Worm (Caenorhabditis elegans): ENCODE measurements around the gene T27A10.6.
A peak's percentile ranks its signal among the peaks of the same experiment; 100 is the strongest.

The T27A10.6 gene

DNA sequence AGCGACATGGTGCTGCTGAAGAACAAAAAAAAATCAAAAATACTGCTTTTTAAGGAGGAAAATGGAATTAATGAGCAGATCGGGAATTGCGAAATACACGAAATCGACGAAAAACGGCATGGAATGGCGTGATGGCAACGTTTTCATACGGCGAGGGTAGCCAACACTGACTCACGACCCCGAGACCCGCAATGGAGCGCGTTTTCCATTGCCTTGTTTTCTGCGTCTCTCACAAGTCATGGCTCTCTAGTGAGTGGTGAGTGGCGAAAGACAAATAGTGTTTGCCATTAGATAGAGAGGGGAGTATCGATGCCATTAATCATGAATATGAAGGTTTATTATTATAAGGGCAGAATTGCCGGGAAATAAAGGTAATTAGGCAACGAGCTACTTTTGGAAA lies 9.6 kb upstream of the T27A10.6 start, which contains the start of gene C18B2.4 (continued):
- no peak for TF ChIP-seq lir-3 (tag; optimal IDR thresholded peaks at IDR 0.05; ENCODE audit: poor library complexity)
- TF ChIP-seq Y116A8C.19 (tag; optimal IDR thresholded peaks at IDR 0.05; ENCODE audit: borderline replicate concordance), result no peak
- TF ChIP-seq egl-27 (tag; optimal IDR thresholded peaks at IDR 0.05), result no peak
- TF ChIP-seq jun-1 (tag; optimal IDR thresholded peaks at IDR 0.05), result peak; percentile 77
- TF ChIP-seq nhr-11 (tag; optimal IDR thresholded peaks at IDR 0.05), result no peak
- peak; percentile 48 for TF ChIP-seq F16B12.6 (tag; optimal IDR thresholded peaks at IDR 0.05)
- TF ChIP-seq zip-4 (GFP tag; optimal IDR thresholded peaks at IDR 0.05), result peak; percentile 51
- peak; percentile 48 for TF ChIP-seq egl-13 (tag; optimal IDR thresholded peaks at IDR 0.05)
- TF ChIP-seq lsy-2 (tag; optimal IDR thresholded peaks at IDR 0.05), result peak; percentile 25 to 74
- no peak for TF ChIP-seq sox-4 (tag; optimal IDR thresholded peaks at IDR 0.05)
- TF ChIP-seq mef-2 (tag; optimal IDR thresholded peaks at IDR 0.05), result no peak
- peak; percentile 59 for TF ChIP-seq nhr-19 (GFP tag; conservative IDR thresholded peaks at IDR 0.05)
- peak; percentile 45 to 82 (median 67) for TF ChIP-seq ceh-82 (tag; optimal IDR thresholded peaks at IDR 0.05)
- peak; percentile 69 for TF ChIP-seq mep-1 (tag; optimal IDR thresholded peaks at IDR 0.05)
- no peak for TF ChIP-seq ztf-4 (tag; optimal IDR thresholded peaks at IDR 0.05)
- TF ChIP-seq nhr-84 (tag; optimal IDR thresholded peaks at IDR 0.05), result no peak
- no peak for TF ChIP-seq nhr-85 (tag)
- no peak for TF ChIP-seq ceh-88 (GFP tag; IDR thresholded peaks at IDR 0.05)
- TF ChIP-seq mab-9 (GFP tag; IDR thresholded peaks at IDR 0.05), result no peak
- peak; percentile 68 for TF ChIP-seq nhr-47 (tag; optimal IDR thresholded peaks at IDR 0.05)
- peak; percentile 15 for TF ChIP-seq nhr-237 (tag; optimal IDR thresholded peaks at IDR 0.05)
- TF ChIP-seq unc-30 (tag; optimal IDR thresholded peaks at IDR 0.05), result no peak
- peak; percentile 91 for TF ChIP-seq pag-3 (tag; optimal IDR thresholded peaks at IDR 0.05; ENCODE audit: borderline replicate concordance, insufficient read depth)
- TF ChIP-seq ets-5 (GFP tag; IDR thresholded peaks at IDR 0.05), result no peak
- TF ChIP-seq ama-1 (optimal IDR thresholded peaks at IDR 0.05), result no peak
- peak; percentile 23 for TF ChIP-seq irx-1 (tag; optimal IDR thresholded peaks at IDR 0.05)
- TF ChIP-seq ztf-11 (tag; optimal IDR thresholded peaks at IDR 0.05), result peak in 1 of 2 experiments; percentile 4
- TF ChIP-seq pax-3 (tag; optimal IDR thresholded peaks at IDR 0.05), result no peak
- peak; percentile 57 for TF ChIP-seq fos-1 (tag; optimal IDR thresholded peaks at IDR 0.05)
- no peak for TF ChIP-seq hlh-4 (tag; optimal IDR thresholded peaks at IDR 0.05)
- TF ChIP-seq rnt-1 (tag; optimal IDR thresholded peaks at IDR 0.05), result peak; percentile 67
- peak; percentile 70 for TF ChIP-seq xbp-1 (tag; optimal IDR thresholded peaks at IDR 0.05)
- no peak for TF ChIP-seq fkh-4 (tag; optimal IDR thresholded peaks at IDR 0.05; ENCODE audit: borderline replicate concordance)
- TF ChIP-seq unc-62 (GFP tag; optimal IDR thresholded peaks at IDR 0.05), result no peak
- peak; percentile 43 for TF ChIP-seq lin-15B (tag; optimal IDR thresholded peaks at IDR 0.05)
- peak; percentile 45 to 79 for TF ChIP-seq lin-35 (GFP tag; optimal IDR thresholded peaks at IDR 0.05)
- TF ChIP-seq fkh-8 (tag; optimal IDR thresholded peaks at IDR 0.05), result peak; percentile 74
- no peak for TF ChIP-seq nhr-90 (tag; optimal IDR thresholded peaks at IDR 0.05; ENCODE audit: poor library complexity)
- TF ChIP-seq C16A3.4 (tag; optimal IDR thresholded peaks at IDR 0.05), result peak; percentile 80
- no peak for TF ChIP-seq hlh-17 (GFP tag; optimal IDR thresholded peaks at IDR 0.05; ENCODE audit: borderline replicate concordance)
- no peak for TF ChIP-seq fkh-10 (GFP tag; optimal IDR thresholded peaks at IDR 0.05)
- peak; percentile 69 for TF ChIP-seq tbx-2 (tag; optimal IDR thresholded peaks at IDR 0.05)
- TF ChIP-seq nhr-71 (tag; optimal IDR thresholded peaks at IDR 0.05), result peak; percentile 81
- no peak for TF ChIP-seq grh-1 (GFP tag; IDR thresholded peaks at IDR 0.05)
- no peak for TF ChIP-seq C04F5.9 (tag; optimal IDR thresholded peaks at IDR 0.05)
- TF ChIP-seq zag-1 (tag; optimal IDR thresholded peaks at IDR 0.05), result no peak
